Fruit fly (Drosophila melanogaster) whole organism, wandering third instar larva: ENCODE measurements around the gene Rab9.

ENCODE experiments used
- Abd-B ChIP-seq: fragments of >200 bp; optimal IDR thresholded peaks from 2 replicates; lab custom pipeline; 2017; ENCODE audit warnings: missing biosample characterization, missing genetic modification characterization
- CG32264 ChIP-seq: fragments of 200-800 bp; sonication (Bioruptor generic); optimal IDR thresholded peaks from 2 replicates; lab custom pipeline; 2016; ENCODE audit warnings: missing biosample characterization, missing genetic modification characterization
- CG9705 ChIP-seq: fragments of 200-800 bp; sonication (Bioruptor generic); optimal IDR thresholded peaks from 2 replicates; lab custom pipeline; 2018; ENCODE audit warnings: missing biosample characterization, mild to moderate bottlenecking, missing genetic modification characterization
- CrebA ChIP-seq: fragments of 200-800 bp; sonication (Bioruptor generic); optimal IDR thresholded peaks from 2 replicates; lab custom pipeline; 2016; ENCODE audit warnings: missing biosample characterization, mild to moderate bottlenecking, missing genetic modification characterization, borderline replicate concordance
- Dfd ChIP-seq: fragments of >200 bp; optimal IDR thresholded peaks from 2 replicates; lab custom pipeline; 2017; ENCODE audit warnings: missing biosample characterization, missing genetic modification characterization
- Dif ChIP-seq: fragments of 200-275, 200-300 bp; sonication (Bioruptor generic); optimal IDR thresholded peaks from 2 replicates; lab custom pipeline; 2018; ENCODE audit warnings: missing biosample characterization, missing genetic modification characterization; ENCODE audit not compliant: partially characterized antibody
- GATAd ChIP-seq: sonication (Bioruptor generic); optimal IDR thresholded peaks from 2 replicates; lab custom pipeline; 2016; ENCODE audit warnings: missing biosample characterization, missing genetic modification characterization
- HLH106 ChIP-seq: fragments of 200-800 bp; optimal IDR thresholded peaks from 3 replicates; lab custom pipeline; 2019; ENCODE audit warnings: missing biosample characterization, mild to moderate bottlenecking, missing genetic modification characterization, moderate library complexity
- Hnf4 ChIP-seq: fragments of 200-800 bp; sonication (Bioruptor generic); optimal IDR thresholded peaks from 2 replicates; lab custom pipeline; 2016; ENCODE audit warnings: missing biosample characterization, mild to moderate bottlenecking, missing genetic modification characterization
- Hr78 ChIP-seq: fragments of >200 bp; optimal IDR thresholded peaks from 2 replicates; lab custom pipeline; 2017; ENCODE audit warnings: missing biosample characterization, missing genetic modification characterization
- Hr83 ChIP-seq: fragments of 200-300 bp; sonication (Bioruptor generic); optimal IDR thresholded peaks from 2 replicates; lab custom pipeline; 2016; ENCODE audit warnings: missing biosample characterization, mild to moderate bottlenecking, missing genetic modification characterization, moderate library complexity; ENCODE audit not compliant: poor library complexity, severe bottlenecking
- Mio ChIP-seq: sonication (Bioruptor generic); optimal IDR thresholded peaks from 2 replicates; lab custom pipeline; 2016; ENCODE audit warnings: missing biosample characterization, missing genetic modification characterization
- Myc ChIP-seq: fragments of >200 bp; optimal IDR thresholded peaks from 2 replicates; lab custom pipeline; 2017
- N ChIP-seq: fragments of >200 bp; optimal IDR thresholded peaks from 2 replicates; lab custom pipeline; 2018; ENCODE audit warnings: missing biosample characterization, missing external identifiers, missing genetic modification characterization
- OdsH ChIP-seq: fragments of 200-800 bp; sonication (Bioruptor generic); optimal IDR thresholded peaks from 2 replicates; lab custom pipeline; 2016; ENCODE audit warnings: missing biosample characterization, mild to moderate bottlenecking, missing genetic modification characterization
- Rel ChIP-seq, 2 experiments: fragments of 200-800 bp; sonication (Bioruptor generic) in 1 of 2; optimal IDR thresholded peaks; 2 replicates in 1 of 2; 3 replicates in 1 of 2; lab custom pipeline; 2016 to 2019; ENCODE audit warnings: mild to moderate bottlenecking in 2 of 2, missing biosample characterization in 2 of 2, missing genetic modification characterization in 2 of 2, moderate library complexity in 1 of 2
- Sp1 ChIP-seq: fragments of 200-800 bp; sonication (Bioruptor generic); optimal IDR thresholded peaks from 3 replicates; lab custom pipeline; 2019; ENCODE audit warnings: missing biosample characterization, mild to moderate bottlenecking, missing genetic modification characterization, moderate library complexity
- Vsx2 ChIP-seq: fragments of 200-300, 225-300 bp; sonication (Bioruptor generic); optimal IDR thresholded peaks from 2 replicates; lab custom pipeline; 2018; ENCODE audit warnings: missing biosample characterization, missing genetic modification characterization; ENCODE audit not compliant: partially characterized antibody
- br ChIP-seq: fragments of 200-800 bp; sonication (Bioruptor generic); optimal IDR thresholded peaks from 2 replicates; lab custom pipeline; 2016; ENCODE audit warnings: missing biosample characterization, missing genetic modification characterization
- brk ChIP-seq: fragments of 200-800 bp; sonication (Bioruptor generic); optimal IDR thresholded peaks from 2 replicates; lab custom pipeline; 2016; ENCODE audit warnings: missing biosample characterization, mild to moderate bottlenecking, missing genetic modification characterization
- dl ChIP-seq, 2 experiments: fragments of 175-275, 200-275 bp in 1 of 2; fragments of 200-275 bp in 1 of 2; sonication (Bioruptor generic); optimal IDR thresholded peaks; lab custom pipeline; 2018; ENCODE audit warnings: mild to moderate bottlenecking in 2 of 2, missing biosample characterization in 2 of 2, missing genetic modification characterization in 2 of 2, moderate library complexity in 2 of 2; ENCODE audit not compliant: partially characterized antibody in 2 of 2, insufficient read depth in 1 of 2
- dmrt93B ChIP-seq: fragments of 200-800 bp; sonication (Bioruptor generic); optimal IDR thresholded peaks from 2 replicates; lab custom pipeline; 2018; ENCODE audit warnings: missing biosample characterization, mild to moderate bottlenecking, missing genetic modification characterization
- dsf ChIP-seq: sonication (Bioruptor generic); optimal IDR thresholded peaks from 2 replicates; lab custom pipeline; 2016; ENCODE audit warnings: missing biosample characterization, missing genetic modification characterization, borderline replicate concordance
- ey ChIP-seq: fragments of 200-800 bp; sonication (Bioruptor generic); optimal IDR thresholded peaks from 2 replicates; lab custom pipeline; 2016; ENCODE audit warnings: missing biosample characterization, missing genetic modification characterization
- foxo ChIP-seq, 2 experiments: fragments of 200-800 bp; sonication (Bioruptor generic); optimal IDR thresholded peaks; 2 replicates in 1 of 2; 3 replicates in 1 of 2; lab custom pipeline; 2016 to 2017; ENCODE audit warnings: missing biosample characterization in 2 of 2, missing genetic modification characterization in 2 of 2
- fru ChIP-seq: fragments of 200-800 bp; sonication (Bioruptor generic); optimal IDR thresholded peaks from 3 replicates; lab custom pipeline; 2016; ENCODE audit warnings: missing biosample characterization, mild to moderate bottlenecking, missing genetic modification characterization
- h ChIP-seq: fragments of 200-800 bp; sonication (Bioruptor generic); optimal IDR thresholded peaks from 3 replicates; lab custom pipeline; 2016; ENCODE audit warnings: missing biosample characterization, mild to moderate bottlenecking, missing genetic modification characterization
- jim ChIP-seq: fragments of 175-275, 200-325 bp; sonication (Bioruptor generic); optimal IDR thresholded peaks from 2 replicates; lab custom pipeline; 2016; ENCODE audit warnings: missing biosample characterization, mild to moderate bottlenecking, missing genetic modification characterization
- lola ChIP-seq: fragments of >200 bp; optimal IDR thresholded peaks from 2 replicates; lab custom pipeline; 2017; ENCODE audit warnings: missing biosample characterization, missing genetic modification characterization
- pan ChIP-seq: fragments of >200 bp; optimal IDR thresholded peaks from 2 replicates; lab custom pipeline; 2017
- psq ChIP-seq: fragments of 200-800 bp; sonication (Bioruptor generic); optimal IDR thresholded peaks from 3 replicates; lab custom pipeline; 2017; ENCODE audit warnings: missing biosample characterization, mild to moderate bottlenecking, missing genetic modification characterization, moderate library complexity
- rgr ChIP-seq: fragments of 200-800 bp; sonication (Bioruptor generic); optimal IDR thresholded peaks from 3 replicates; lab custom pipeline; 2016; ENCODE audit warnings: missing biosample characterization, mild to moderate bottlenecking, missing genetic modification characterization
- sage ChIP-seq: fragments of 200-800 bp; sonication (Bioruptor generic); optimal IDR thresholded peaks from 2 replicates; lab custom pipeline; 2016; ENCODE audit warnings: missing biosample characterization, mild to moderate bottlenecking, missing genetic modification characterization
- sv ChIP-seq: fragments of 200-800 bp; sonication (Bioruptor generic); optimal IDR thresholded peaks from 3 replicates; lab custom pipeline; 2016; ENCODE audit warnings: missing biosample characterization, missing genetic modification characterization
- tai ChIP-seq: sonication (Bioruptor generic); optimal IDR thresholded peaks from 2 replicates; lab custom pipeline; 2016; ENCODE audit warnings: missing biosample characterization, missing genetic modification characterization
- usp ChIP-seq: fragments of >200 bp; optimal IDR thresholded peaks from 2 replicates; lab custom pipeline; 2017; ENCODE audit warnings: missing biosample characterization, missing genetic modification characterization
- woc ChIP-seq: sonication (Bioruptor generic); optimal IDR thresholded peaks from 2 replicates; lab custom pipeline; 2016; ENCODE audit warnings: missing biosample characterization, mild to moderate bottlenecking, missing genetic modification characterization

Gene Rab9

dm6 chr2L:19397617-19398316, 34.6 kb upstream of the Rab9 start (continued):
- TF ChIP-seq rgr (GFP tag; lab: Kevin White, UChicago) (peak; percentile 64), usp (GFP tag; lab: Kevin White, UChicago) (no peak), jim (GFP tag; lab: Kevin White, UChicago) (no peak), Sp1 (GFP tag; lab: Kevin White, UChicago) (peak; percentile 72), brk (GFP tag; lab: Kevin White, UChicago) (no peak), dmrt93B (GFP tag; lab: Kevin White, UChicago) (peak; percentile 37), dsf (GFP tag; lab: Kevin White, UChicago) (no peak), lola (GFP tag; lab: Kevin White, UChicago) (no peak), tai (GFP tag; lab: Kevin White, UChicago) (peak; percentile 53), Hr83 (no peak), Hnf4 (peak; percentile 22), h (peak; percentile 68)

- TF ChIP-seq usp (GFP tag; lab: Kevin White, UChicago) (no peak), Rel (GFP tag; optimal IDR thresholded peaks at IDR 0.05; lab: Kevin White, UChicago) (no peak), Rel (tag; optimal IDR thresholded peaks at IDR 0.05; lab: Kevin White, UChicago) (peak; percentile 27), Dif (GFP tag; lab: Kevin White, UChicago) (peak; percentile 64), Vsx2 (GFP tag; lab: Kevin White, UChicago) (peak; percentile 27), h (peak; percentile 44), psq (GFP tag; lab: Kevin White, UChicago) (peak; percentile 88), tai (GFP tag; lab: Kevin White, UChicago) (no peak), Hr78 (no peak), Mio (no peak), CG9705 (GFP tag; lab: Kevin White, UChicago) (peak; percentile 50), dsf (GFP tag; lab: Kevin White, UChicago) (no peak), Abd-B (GFP tag; lab: Kevin White, UChicago) (no peak), ey (peak; percentile 39), dl (GFP tag; optimal IDR thresholded peaks at IDR 0.05; lab: Kevin White, UChicago; ENCODE audit: insufficient read depth in 1 of 2, partially characterized antibody in 2 of 2) (peak in 1 of 2 experiments; percentile 63), Dfd (GFP tag; lab: Kevin White, UChicago) (no peak), N (GFP tag; lab: Kevin White, UChicago) (no peak), Hnf4 (peak; percentile 23), HLH106 (peak; percentile 85), sage (no peak), OdsH (peak; percentile 69), brk (GFP tag; lab: Kevin White, UChicago) (peak; percentile 10), CG32264 (no peak), Myc (lab: Kevin White, UChicago) (no peak), sv (GFP tag; lab: Kevin White, UChicago) (peak; percentile 24), pan (lab: Kevin White, UChicago) (no peak), foxo (GFP tag; optimal IDR thresholded peaks at IDR 0.05; lab: Kevin White, UChicago) (peak in 1 of 2 experiments; percentile 83), Sp1 (GFP tag; lab: Kevin White, UChicago) (peak; percentile 88), Hr83 (peak; percentile 60), dmrt93B (GFP tag; lab: Kevin White, UChicago) (peak; percentile 73), CrebA (GFP tag; lab: Kevin White, UChicago) (no peak), fru (GFP tag; lab: Kevin White, UChicago) (peak; percentile 59), GATAd (GFP tag; lab: Kevin White, UChicago) (no peak), woc (peak; percentile 81), br (peak; percentile 22), lola (GFP tag; lab: Kevin White, UChicago) (no peak), jim (GFP tag; lab: Kevin White, UChicago) (peak; percentile 1), rgr (GFP tag; lab: Kevin White, UChicago) (peak; percentile 65)
Measured at dm6 chr2L:19398317-19399234, 33.8 kb upstream of the Rab9 start, which contains the start of gene CG17544. Gene CG17544, minus strand, starts transcription at chr2L:19398493.
